Worm (Caenorhabditis elegans) whole organism, L2 larva: Measurements from ENCODE around the gene Y55B1BR.8.

ENCODE experiments used
- ceh-16 ChIP-seq: fragments of 150-350 bp; optimal IDR thresholded peaks from 2 replicates; lab custom pipeline; 2014; ENCODE audit warnings: missing biosample characterization, missing genetic modification characterization
- egl-27 ChIP-seq: sonication (generic microtip); optimal IDR thresholded peaks from 3 replicates; lab custom pipeline; 2017; ENCODE audit warnings: missing biosample characterization, missing genetic modification reagents, missing genetic modification characterization
- elt-3 ChIP-seq: sonication (generic microtip); optimal IDR thresholded peaks from 2 replicates; lab custom pipeline; 2017; ENCODE audit warnings: missing biosample characterization, missing genetic modification characterization
- fos-1 ChIP-seq: fragments of 150-350 bp; optimal IDR thresholded peaks from 2 replicates; lab custom pipeline; 2014; ENCODE audit warnings: missing biosample characterization, missing genetic modification characterization
- mdl-1 ChIP-seq, 2 experiments: fragments of 150-350 bp in 1 of 2; sonication (generic microtip) in 1 of 2; optimal IDR thresholded peaks; 2 replicates each; lab custom pipeline; 2017; ENCODE audit warnings: missing biosample characterization in 2 of 2, missing genetic modification characterization in 2 of 2
- nhr-12 ChIP-seq: fragments of 150-350 bp; optimal IDR thresholded peaks from 2 replicates; lab custom pipeline; 2014; ENCODE audit warnings: missing biosample characterization, missing genetic modification characterization
- nhr-237 ChIP-seq: fragments of 150-350 bp; optimal IDR thresholded peaks from 2 replicates; lab custom pipeline; 2014; ENCODE audit warnings: missing biosample characterization, missing genetic modification characterization
- snpc-4 ChIP-seq: fragments of 150-350 bp; optimal IDR thresholded peaks from 2 replicates; lab custom pipeline; 2014; ENCODE audit warnings: missing biosample characterization, missing genetic modification characterization
- unc-39 ChIP-seq: fragments of 150-350 bp; optimal IDR thresholded peaks from 2 replicates; lab custom pipeline; 2014; ENCODE audit warnings: missing biosample characterization, missing genetic modification characterization
- zag-1 ChIP-seq: fragments of 150-350 bp; optimal IDR thresholded peaks from 2 replicates; lab custom pipeline; 2014; ENCODE audit warnings: missing biosample characterization, missing genetic modification characterization

DNA sequence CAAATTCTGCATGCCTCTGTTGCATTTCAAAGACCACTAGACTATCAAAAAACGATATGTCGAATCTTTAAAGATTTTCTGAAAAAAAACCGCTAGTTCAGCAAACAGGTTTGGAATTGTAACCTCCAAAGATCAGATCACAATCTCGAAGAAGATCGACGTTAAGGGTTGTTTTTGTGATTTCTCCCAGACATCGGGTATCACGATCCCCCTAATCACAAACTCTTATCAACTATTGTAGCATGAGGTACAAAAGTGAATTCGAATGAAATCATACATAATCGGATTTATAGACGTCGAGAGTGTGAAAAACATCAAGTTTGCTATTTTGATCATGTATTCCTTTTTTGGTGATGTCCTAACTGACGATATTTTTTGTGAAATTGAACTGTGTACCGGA, 43.3 kb upstream of the Y55B1BR.8 start:
- TF ChIP-seq ceh-16 (tag; lab: Kevin White, UChicago) (no peak), nhr-237 (tag; lab: Kevin White, UChicago) (no peak), mdl-1 (tag; optimal IDR thresholded peaks at IDR 0.05; lab: Kevin White, UChicago) (no peak), zag-1 (no peak), snpc-4 (tag; lab: Kevin White, UChicago) (no peak), elt-3 (tag; lab: Kevin White, UChicago) (no peak), nhr-12 (tag; lab: Kevin White, UChicago) (no peak), fos-1 (tag; lab: Kevin White, UChicago) (no peak), unc-39 (tag; lab: Kevin White, UChicago) (no peak), egl-27 (tag; lab: Kevin White, UChicago) (no peak)
